Fruit fly (Drosophila melanogaster) whole organism, embryonic: ENCODE data around the gene CG18473.

Experiments used
- Abd-B ChIP-seq: fragments of 200-800 bp; sonication (Bioruptor generic); optimal IDR thresholded peaks from 2 replicates; lab custom pipeline; 2018; ENCODE audit warnings: missing biosample characterization, mild to moderate bottlenecking, missing genetic modification characterization, moderate library complexity
- Aef1 ChIP-seq: fragments of 200-800 bp; sonication (Bioruptor generic); IDR thresholded peaks from 3 replicates; pipeline ENCODE4 v1.3.6; 2022; ENCODE audit warnings: missing biosample characterization, missing genetic modification characterization
- BEAF-32 ChIP-seq: fragments of 200-800 bp; sonication (Bioruptor generic); optimal IDR thresholded peaks from 3 replicates; lab custom pipeline; 2017; ENCODE audit warnings: missing biosample characterization, missing genetic modification characterization, mild to moderate bottlenecking, moderate library complexity, missing genetic modification reagents
- CG11085 ChIP-seq: fragments of 200-800 bp; sonication (Bioruptor generic); IDR thresholded peaks from 2 replicates; pipeline ENCODE4 v1.3.6; 2022; ENCODE audit warnings: missing biosample characterization, missing genetic modification characterization
- CG12219 ChIP-seq: fragments of 200-800 bp; sonication (Bioruptor generic); optimal IDR thresholded peaks from 3 replicates; lab custom pipeline; 2018; ENCODE audit warnings: missing biosample characterization, mild to moderate bottlenecking, missing genetic modification characterization
- CG14014 ChIP-seq: fragments of 200-800 bp; sonication (Bioruptor generic); IDR thresholded peaks from 2 replicates; pipeline ENCODE4 v1.3.6; 2022; ENCODE audit warnings: missing biosample characterization, missing genetic modification characterization
- CG14441 ChIP-seq: fragments of 200-800 bp; sonication (Bioruptor generic); IDR thresholded peaks from 2 replicates; pipeline ENCODE4 v1.3.6; 2022; ENCODE audit warnings: missing biosample characterization, missing genetic modification characterization
- CG15073 ChIP-seq: fragments of 200-800 bp; sonication (Bioruptor generic); optimal IDR thresholded peaks from 2 replicates; lab custom pipeline; 2016; ENCODE audit warnings: missing biosample characterization, missing genetic modification characterization
- CG15269 ChIP-seq: fragments of 200-800 bp; sonication (Bioruptor generic); optimal IDR thresholded peaks from 2 replicates; lab custom pipeline; 2018; ENCODE audit warnings: missing biosample characterization, mild to moderate bottlenecking, missing genetic modification characterization, moderate library complexity
- CG15514 ChIP-seq: fragments of 200-800 bp; sonication (Bioruptor generic); optimal IDR thresholded peaks from 3 replicates; lab custom pipeline; 2017; ENCODE audit warnings: missing biosample characterization, missing genetic modification characterization, mild to moderate bottlenecking, moderate library complexity, missing genetic modification reagents
- CG16779 ChIP-seq: fragments of 200-800 bp; sonication (Bioruptor generic); IDR thresholded peaks from 2 replicates; pipeline ENCODE4 v1.3.6; 2022; ENCODE audit warnings: missing biosample characterization, missing genetic modification characterization
- CG17328 ChIP-seq: fragments of 200-800 bp; sonication (Bioruptor generic); IDR thresholded peaks from 2 replicates; pipeline ENCODE4 v1.3.6; 2022; ENCODE audit warnings: missing biosample characterization, missing genetic modification characterization
- CG17385 ChIP-seq: fragments of 200-800 bp; sonication (Bioruptor generic); optimal IDR thresholded peaks from 3 replicates; lab custom pipeline; 2018; ENCODE audit warnings: missing biosample characterization, mild to moderate bottlenecking, missing genetic modification characterization
- CG17568 ChIP-seq: fragments of 200-800 bp; sonication (Bioruptor generic); optimal IDR thresholded peaks from 2 replicates; lab custom pipeline; 2018; ENCODE audit warnings: missing biosample characterization, mild to moderate bottlenecking, missing genetic modification characterization, moderate library complexity
- CG17912 ChIP-seq: fragments of 200-800 bp; sonication (Bioruptor generic); optimal IDR thresholded peaks from 2 replicates; lab custom pipeline; 2018; ENCODE audit warnings: missing biosample characterization, mild to moderate bottlenecking, missing genetic modification characterization
- CG18262 ChIP-seq: fragments of 200-800 bp; optimal IDR thresholded peaks from 3 replicates; lab custom pipeline; 2019; ENCODE audit warnings: missing biosample characterization, mild to moderate bottlenecking, missing genetic modification characterization, moderate library complexity
- CG2712 ChIP-seq: fragments of 200-800 bp; optimal IDR thresholded peaks from 3 replicates; lab custom pipeline; 2019; ENCODE audit warnings: missing biosample characterization, mild to moderate bottlenecking, missing genetic modification characterization, moderate library complexity
- CG2889 ChIP-seq: fragments of 200-800 bp; sonication (Bioruptor generic); IDR thresholded peaks from 3 replicates; pipeline ENCODE4 v1.3.6; 2022; ENCODE audit warnings: missing biosample characterization, missing genetic modification characterization
- CG31224 ChIP-seq: fragments of 200-800 bp; sonication (Bioruptor generic); IDR thresholded peaks from 2 replicates; pipeline ENCODE4 v1.3.6; 2022; ENCODE audit warnings: missing biosample characterization, missing genetic modification characterization
- CG3281 ChIP-seq: fragments of 200-800 bp; sonication (Bioruptor generic); optimal IDR thresholded peaks from 3 replicates; lab custom pipeline; 2017; ENCODE audit warnings: missing biosample characterization, mild to moderate bottlenecking, missing genetic modification characterization
- CG4854 ChIP-seq: fragments of 200-800 bp; sonication (Bioruptor generic); optimal IDR thresholded peaks from 2 replicates; lab custom pipeline; 2016; ENCODE audit warnings: missing biosample characterization, missing genetic modification characterization, inconsistent platforms
- CG6683 ChIP-seq: fragments of 200-800 bp; sonication (Bioruptor generic); optimal IDR thresholded peaks from 2 replicates; lab custom pipeline; 2017; ENCODE audit warnings: missing biosample characterization, mild to moderate bottlenecking, missing genetic modification characterization, missing genetic modification reagents
- CG7357 ChIP-seq: fragments of 200-800 bp; sonication (Bioruptor generic); IDR thresholded peaks from 3 replicates; pipeline ENCODE4 v1.3.6; 2022; ENCODE audit warnings: missing biosample characterization, missing genetic modification characterization
- CG7786 ChIP-seq: fragments of 200-800 bp; sonication (Bioruptor generic); optimal IDR thresholded peaks from 2 replicates; lab custom pipeline; 2016; ENCODE audit warnings: missing biosample characterization, missing genetic modification characterization
- CG9932 ChIP-seq: fragments of 200-800 bp; sonication (Bioruptor generic); IDR thresholded peaks from 2 replicates; pipeline ENCODE4 v1.3.6; 2022; ENCODE audit warnings: missing biosample characterization, missing genetic modification characterization
- Ets97D ChIP-seq: fragments of 200-800 bp; sonication (Bioruptor generic); optimal IDR thresholded peaks from 3 replicates; lab custom pipeline; 2016; ENCODE audit warnings: missing biosample characterization, missing genetic modification characterization
- Fer3 ChIP-seq: fragments of 200-800 bp; sonication (Bioruptor generic); optimal IDR thresholded peaks from 2 replicates; lab custom pipeline; 2018; ENCODE audit warnings: missing biosample characterization, mild to moderate bottlenecking, missing genetic modification characterization, moderate library complexity
- Gug ChIP-seq: fragments of 200-800 bp; sonication (Bioruptor generic); IDR thresholded peaks from 4 replicates; pipeline ENCODE4 v1.3.6; 2022; ENCODE audit warnings: missing biosample characterization, missing genetic modification characterization
- HmgD ChIP-seq: fragments of 200-800 bp; sonication (Bioruptor generic); optimal IDR thresholded peaks from 3 replicates; lab custom pipeline; 2016; ENCODE audit warnings: missing biosample characterization, missing genetic modification characterization
- Hr78 ChIP-seq, 2 experiments: fragments of 200-800 bp in 1 of 2; fragments of >200 bp in 1 of 2; sonication (Bioruptor generic) in 1 of 2; optimal IDR thresholded peaks; 2 replicates each; lab custom pipeline; 2017 to 2019; ENCODE audit warnings: missing biosample characterization in 2 of 2, missing genetic modification characterization in 2 of 2, mild to moderate bottlenecking in 1 of 2, moderate library complexity in 1 of 2
- Sox102F ChIP-seq: fragments of 200-800 bp; sonication (Bioruptor generic); optimal IDR thresholded peaks from 2 replicates; lab custom pipeline; 2018; ENCODE audit warnings: missing biosample characterization, mild to moderate bottlenecking, missing genetic modification characterization, moderate library complexity
- ap ChIP-seq: fragments of 200-800 bp; sonication (Bioruptor generic); IDR thresholded peaks from 2 replicates; pipeline ENCODE4 v1.3.6; 2022; ENCODE audit warnings: missing biosample characterization, missing genetic modification characterization
- ato ChIP-seq: fragments of 200-800 bp; sonication (Bioruptor generic); IDR thresholded peaks from 2 replicates; pipeline ENCODE4 v1.3.6; 2022; ENCODE audit warnings: missing biosample characterization, missing genetic modification characterization; ENCODE audit not compliant: partially characterized antibody
- btn ChIP-seq: fragments of 200-800 bp; sonication (Bioruptor generic); optimal IDR thresholded peaks from 2 replicates; lab custom pipeline; 2016; ENCODE audit warnings: missing biosample characterization, missing genetic modification characterization
- cg ChIP-seq: fragments of 200-800 bp; sonication (Bioruptor generic); optimal IDR thresholded peaks from 3 replicates; lab custom pipeline; 2019; ENCODE audit warnings: missing biosample characterization, mild to moderate bottlenecking, missing genetic modification characterization, moderate library complexity
- crc ChIP-seq: fragments of 200-800 bp; sonication (Bioruptor generic); optimal IDR thresholded peaks from 2 replicates; lab custom pipeline; 2016; ENCODE audit warnings: missing biosample characterization, missing genetic modification characterization
- dm ChIP-seq: fragments of 200-800 bp; sonication (Bioruptor generic); optimal IDR thresholded peaks from 3 replicates; lab custom pipeline; 2016; ENCODE audit warnings: missing biosample characterization, missing genetic modification characterization
- ems ChIP-seq: fragments of 200-800 bp; sonication (Bioruptor generic); optimal IDR thresholded peaks from 3 replicates; lab custom pipeline; 2016; ENCODE audit warnings: missing biosample characterization, missing genetic modification characterization
- fd64A ChIP-seq: fragments of 200-800 bp; sonication (Bioruptor generic); optimal IDR thresholded peaks from 3 replicates; lab custom pipeline; 2018; ENCODE audit warnings: missing biosample characterization, mild to moderate bottlenecking, missing genetic modification characterization
- gcm2 ChIP-seq: fragments of 200-800 bp; sonication (Bioruptor generic); optimal IDR thresholded peaks from 2 replicates; lab custom pipeline; 2016; ENCODE audit warnings: missing biosample characterization, missing genetic modification characterization
- gt ChIP-seq: fragments of 200-800 bp; sonication (Bioruptor generic); IDR thresholded peaks from 2 replicates; pipeline ENCODE4 v1.3.6; 2022; ENCODE audit warnings: missing biosample characterization, missing genetic modification characterization
- h ChIP-seq: fragments of >200 bp; optimal IDR thresholded peaks from 2 replicates; lab custom pipeline; 2017
- ind ChIP-seq: fragments of 200-800 bp; sonication (Bioruptor generic); optimal IDR thresholded peaks from 3 replicates; lab custom pipeline; 2016; ENCODE audit warnings: missing biosample characterization, missing genetic modification characterization
- jigr1 ChIP-seq: fragments of 200-800 bp; sonication (Bioruptor generic); IDR thresholded peaks from 3 replicates; pipeline ENCODE4 v1.3.6; 2022; ENCODE audit warnings: missing biosample characterization, missing genetic modification characterization
- kay ChIP-seq: fragments of 200-800 bp; sonication (Bioruptor generic); optimal IDR thresholded peaks from 2 replicates; lab custom pipeline; 2016; ENCODE audit warnings: missing biosample characterization, missing genetic modification characterization
- kni ChIP-seq: fragments of 200-800 bp; sonication (Bioruptor generic); optimal IDR thresholded peaks from 3 replicates; lab custom pipeline; 2017; ENCODE audit warnings: mild to moderate bottlenecking, missing biosample characterization, missing genetic modification reagents, missing genetic modification characterization
- lov ChIP-seq, 2 experiments: fragments of 200-800 bp in 1 of 2; fragments of >200 bp in 1 of 2; sonication (Bioruptor generic) in 1 of 2; IDR thresholded peaks in 1 of 2; optimal IDR thresholded peaks in 1 of 2; 2 replicates in 1 of 2; 3 replicates in 1 of 2; pipeline versions ENCODE4 v1.3.6 to Lab custom; 2017 to 2022; ENCODE audit warnings: missing biosample characterization in 1 of 2, missing genetic modification characterization in 1 of 2
- otp ChIP-seq: fragments of 200-800 bp; sonication (Bioruptor generic); IDR thresholded peaks from 3 replicates; pipeline ENCODE4, ENCODE4 v1.3.6; 2022; ENCODE audit warnings: missing biosample characterization, missing genetic modification characterization
- rib ChIP-seq: fragments of 200-800 bp; sonication (Bioruptor generic); IDR thresholded peaks from 2 replicates; pipeline ENCODE4 v1.3.6; 2022; ENCODE audit warnings: missing biosample characterization, missing genetic modification characterization
- run ChIP-seq: fragments of 200-800 bp; sonication (Bioruptor generic); optimal IDR thresholded peaks from 3 replicates; lab custom pipeline; 2018; ENCODE audit warnings: missing biosample characterization, mild to moderate bottlenecking, missing genetic modification characterization
- salm ChIP-seq: fragments of 200-800 bp; sonication (Bioruptor generic); optimal IDR thresholded peaks from 2 replicates; lab custom pipeline; 2018; ENCODE audit warnings: missing biosample characterization, mild to moderate bottlenecking, missing genetic modification characterization
- stwl ChIP-seq: fragments of 200-800 bp; sonication (Bioruptor generic); optimal IDR thresholded peaks from 3 replicates; lab custom pipeline; 2018; ENCODE audit warnings: missing biosample characterization, mild to moderate bottlenecking, missing genetic modification characterization, moderate library complexity
- tgo ChIP-seq: fragments of 200-800 bp; sonication (Bioruptor generic); IDR thresholded peaks from 3 replicates; pipeline ENCODE4 v1.3.6; 2022; ENCODE audit warnings: missing biosample characterization, missing genetic modification characterization

CG18473 gene

DNA sequence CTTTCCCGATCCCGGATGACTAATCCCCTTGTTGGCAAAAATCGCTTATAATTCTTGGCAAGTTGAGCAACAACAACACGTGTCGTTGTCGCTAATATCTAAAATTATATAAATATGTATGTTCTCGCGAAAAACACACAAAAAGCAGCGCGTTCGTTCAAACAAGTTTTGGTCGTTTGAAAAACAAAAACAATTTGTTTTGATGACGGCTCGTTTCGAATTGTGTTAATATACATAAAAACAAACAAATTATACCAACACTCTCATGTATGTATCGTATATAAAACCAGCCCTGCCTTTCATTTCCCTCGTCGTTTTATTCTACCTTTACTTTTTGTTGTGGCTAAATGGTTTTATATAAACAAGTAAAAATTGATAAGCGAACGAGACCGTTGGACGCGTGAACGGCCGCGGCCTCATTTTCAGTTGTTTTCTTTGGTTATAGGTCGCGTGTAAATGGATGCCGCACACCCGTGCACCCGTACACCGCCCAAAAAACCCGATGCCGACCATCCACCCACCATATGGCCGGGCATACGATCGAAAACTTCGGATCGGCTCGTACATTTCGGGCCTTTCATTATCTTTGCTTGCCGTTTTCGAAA lies 18.8 kb upstream of the CG18473 start (continued):
- TF ChIP-seq kay = no peak
- TF ChIP-seq gcm2 (GFP tag; lab: Kevin White, UChicago) = no peak
- TF ChIP-seq CG11085 (GFP tag; lab: Robert Waterston, UW) = no peak
- no peak for TF ChIP-seq crc (GFP tag; lab: Kevin White, UChicago)
- TF ChIP-seq ato (GFP tag; lab: Robert Waterston, UW) = no peak
- TF ChIP-seq btn = no peak
- TF ChIP-seq CG7357 (GFP tag; lab: Robert Waterston, UW) = no peak
- TF ChIP-seq h (lab: Kevin White, UChicago) = no peak
- no peak for TF ChIP-seq Abd-B (GFP tag; lab: Kevin White, UChicago)
- TF ChIP-seq CG15514 = peak; percentile 7
- TF ChIP-seq CG17912 (GFP tag; lab: Kevin White, UChicago) = no peak
- no peak for TF ChIP-seq CG17385 (GFP tag; lab: Kevin White, UChicago)
- TF ChIP-seq CG17568 = no peak
- TF ChIP-seq CG12219 (GFP tag; lab: Kevin White, UChicago) = no peak
- TF ChIP-seq Gug (GFP tag; lab: Robert Waterston, UW) = no peak
- no peak for TF ChIP-seq Aef1 (GFP tag; lab: Robert Waterston, UW)
- no peak; the same call in 1 of the 2 replicates for TF ChIP-seq CG14014 (GFP tag; lab: Robert Waterston, UW)
- TF ChIP-seq run (tag; lab: Kevin White, UChicago) = no peak
- no peak for TF ChIP-seq Fer3 (tag; lab: Kevin White, UChicago)
- TF ChIP-seq CG9932 (GFP tag; lab: Robert Waterston, UW) = peak; percentile 18; the same call in 1 of the 2 replicates
- TF ChIP-seq CG31224 (GFP tag; lab: Robert Waterston, UW) = no peak
- TF ChIP-seq CG17328 (GFP tag; lab: Robert Waterston, UW) = no peak
- no peak for TF ChIP-seq CG18262 (tag; lab: Kevin White, UChicago)
- TF ChIP-seq Sox102F (GFP tag; lab: Kevin White, UChicago) = no peak
- TF ChIP-seq tgo = no peak
- peak; percentile 26 for TF ChIP-seq cg (GFP tag; lab: Kevin White, UChicago)
- TF ChIP-seq kni = peak; percentile 36
- no peak for TF ChIP-seq CG4854 (GFP tag; lab: Kevin White, UChicago)
- no peak for TF ChIP-seq lov (optimal IDR thresholded peaks at IDR 0.05; lab: Kevin White, UChicago)
- no peak for TF ChIP-seq lov (GFP tag; IDR thresholded peaks at IDR 0.05; lab: Robert Waterston, UW)
- no peak for TF ChIP-seq Ets97D (GFP tag; lab: Kevin White, UChicago)
- no peak for TF ChIP-seq CG7786 (GFP tag; lab: Kevin White, UChicago)
- TF ChIP-seq rib = no peak
- TF ChIP-seq salm = no peak
- no peak for TF ChIP-seq CG15073
- no peak for TF ChIP-seq CG14441 (GFP tag; lab: Robert Waterston, UW)
- TF ChIP-seq fd64A (GFP tag; lab: Kevin White, UChicago) = no peak
- no peak for TF ChIP-seq jigr1
- no peak for TF ChIP-seq HmgD
- peak in 1 of 2 experiments; percentile 55 for TF ChIP-seq Hr78 (GFP tag; optimal IDR thresholded peaks at IDR 0.05; lab: Kevin White, UChicago)
- no peak for TF ChIP-seq otp (GFP tag; lab: Robert Waterston, UW)
- no peak for TF ChIP-seq CG6683 (GFP tag; lab: Kevin White, UChicago)

DNA sequence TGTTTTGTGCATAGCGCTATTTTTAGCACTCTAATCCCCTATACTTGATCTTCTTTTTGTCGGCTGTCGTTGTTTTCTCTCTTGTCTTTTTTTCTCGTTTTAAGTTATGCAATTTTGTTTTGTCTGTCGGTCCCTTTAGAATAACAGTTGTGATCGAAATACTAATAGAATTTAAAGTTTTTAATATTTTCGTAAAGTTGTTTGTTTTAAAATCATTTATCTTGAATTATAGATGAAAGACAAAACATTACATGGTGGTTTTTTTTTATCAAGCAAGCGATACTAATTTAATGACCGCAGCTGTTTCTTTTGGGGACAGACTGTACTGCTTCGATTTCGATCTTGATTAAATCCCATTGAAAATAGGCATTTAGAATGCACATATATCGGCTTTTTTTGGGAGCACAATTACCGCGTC lies 18.3 kb upstream of the CG18473 start:
- TF ChIP-seq ind (GFP tag; lab: Kevin White, UChicago) (peak; percentile 18), dm (GFP tag; lab: Kevin White, UChicago) (no peak), CG15269 (tag; lab: Kevin White, UChicago) (peak; percentile 72), ems (GFP tag; lab: Kevin White, UChicago) (peak; percentile 18), BEAF-32 (no peak), ap (GFP tag; lab: Robert Waterston, UW) (no peak), gt (GFP tag; lab: Robert Waterston, UW) (no peak), CG2712 (tag; lab: Kevin White, UChicago) (peak; percentile 42), CG3281 (GFP tag; lab: Kevin White, UChicago) (no peak), stwl (tag; lab: Kevin White, UChicago) (no peak), CG16779 (no peak), CG14014 (GFP tag; lab: Robert Waterston, UW) (no peak), CG2889 (GFP tag; lab: Robert Waterston, UW) (0 out of 3 replicates have a peak, but pooled peaks have one; percentile 31)
